Fruit fly (Drosophila melanogaster) whole organism, embryonic: ENCODE results near the gene CG34026.

Experiments used
- ATbp ChIP-seq: fragments of 200-800 bp; sonication (Bioruptor generic); optimal IDR thresholded peaks from 2 replicates; lab custom pipeline; 2017; ENCODE audit warnings: missing biosample characterization, mild to moderate bottlenecking, missing genetic modification characterization, missing genetic modification reagents
- CG13775 ChIP-seq: fragments of 200-800 bp; sonication (Bioruptor generic); optimal IDR thresholded peaks from 3 replicates; lab custom pipeline; 2017; ENCODE audit warnings: missing biosample characterization, mild to moderate bottlenecking, missing genetic modification characterization
- CG31388 ChIP-seq: fragments of 200-800 bp; sonication (Bioruptor generic); optimal IDR thresholded peaks from 2 replicates; lab custom pipeline; 2016; ENCODE audit warnings: missing biosample characterization, missing genetic modification characterization
- CG6254 ChIP-seq: fragments of 200-800 bp; sonication (Bioruptor generic); optimal IDR thresholded peaks from 3 replicates; lab custom pipeline; 2017; ENCODE audit warnings: mild to moderate bottlenecking, missing biosample characterization, missing genetic modification reagents, missing genetic modification characterization
- CG7271 ChIP-seq: fragments of 200-800 bp; sonication (Bioruptor generic); optimal IDR thresholded peaks from 2 replicates; lab custom pipeline; 2018; ENCODE audit warnings: missing biosample characterization, mild to moderate bottlenecking, missing genetic modification characterization, moderate library complexity
- Fer1 ChIP-seq: fragments of 200-800 bp; sonication (Bioruptor generic); optimal IDR thresholded peaks from 2 replicates; lab custom pipeline; 2017; ENCODE audit warnings: missing biosample characterization, mild to moderate bottlenecking, missing genetic modification characterization
- NK7.1 ChIP-seq: fragments of 200-800 bp; sonication (Bioruptor generic); optimal IDR thresholded peaks from 3 replicates; lab custom pipeline; 2016; ENCODE audit warnings: missing biosample characterization, missing genetic modification characterization
- aop ChIP-seq: fragments of 200-800 bp; sonication (Bioruptor generic); IDR thresholded peaks from 2 replicates; pipeline ENCODE4 v1.3.6; 2022; ENCODE audit warnings: missing biosample characterization, missing genetic modification characterization
- h ChIP-seq: fragments of >200 bp; optimal IDR thresholded peaks from 2 replicates; lab custom pipeline; 2017
- tgo ChIP-seq: fragments of 200-800 bp; sonication (Bioruptor generic); IDR thresholded peaks from 3 replicates; pipeline ENCODE4 v1.3.6; 2022; ENCODE audit warnings: missing biosample characterization, missing genetic modification characterization

DNA sequence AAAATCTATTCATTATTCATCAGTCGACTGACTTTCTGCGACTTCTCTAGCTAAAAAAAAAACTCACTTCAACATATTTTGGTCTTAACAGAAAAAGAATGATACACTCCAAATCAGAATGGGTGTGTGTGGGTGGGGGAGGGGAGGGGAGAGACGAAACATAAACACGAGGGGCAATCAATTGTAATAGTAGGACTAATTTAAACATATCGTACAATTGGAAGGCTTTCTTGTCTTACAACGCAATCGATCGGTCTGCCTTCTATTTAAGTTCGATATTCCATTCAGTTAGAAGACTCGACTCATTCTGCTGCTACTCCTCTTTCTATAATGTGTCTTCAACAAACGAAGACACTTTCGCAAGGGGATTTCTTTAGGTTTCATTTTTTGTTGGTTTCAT, 17.6 kb downstream of the CG34026 start:
- TF ChIP-seq ATbp (GFP tag; lab: Kevin White, UChicago) (no peak), CG13775 (GFP tag; lab: Kevin White, UChicago) (no peak), tgo (GFP tag; lab: Robert Waterston, UW) (no peak), CG7271 (tag; lab: Kevin White, UChicago) (no peak), Fer1 (GFP tag; lab: Kevin White, UChicago) (no peak), NK7.1 (GFP tag; lab: Kevin White, UChicago) (no peak), aop (GFP tag; lab: Robert Waterston, UW) (no peak), CG31388 (GFP tag; lab: Kevin White, UChicago) (no peak), h (no peak), CG6254 (GFP tag; lab: Kevin White, UChicago) (no peak)
